Worm (Caenorhabditis elegans) whole organism, L1 larva: ENCODE data around the gene C06A1.6.

Experiments
- ama-1 ChIP-seq: fragments of 150-350 bp; optimal IDR thresholded peaks from 2 replicates; lab custom pipeline; 2014
- mef-2 ChIP-seq: fragments of 150-350 bp; optimal IDR thresholded peaks from 2 replicates; lab custom pipeline; 2014; ENCODE audit warnings: missing biosample characterization, missing genetic modification characterization
- skn-1 ChIP-seq: fragments of 150-350 bp; optimal IDR thresholded peaks from 2 replicates; lab custom pipeline; 2014; ENCODE audit warnings: missing biosample characterization, missing genetic modification characterization

- TF ChIP-seq skn-1 (no peak), mef-2 (no peak), ama-1 (lab: Kevin White, UChicago) (peak; percentile 21)
Observed at ce11 chrII:10550173-10550572, 14.3 kb downstream of the C06A1.6 start.
